Worm (Caenorhabditis elegans) whole organism, L2 larva: ENCODE measurements around the gene C09E9.1.

Experiments used
- ZK546.5 ChIP-seq: sonication (generic microtip); optimal IDR thresholded peaks from 2 replicates; lab custom pipeline; 2017; ENCODE audit warnings: missing biosample characterization, missing genetic modification characterization
- alr-1 ChIP-seq: fragments of 150-350 bp; optimal IDR thresholded peaks from 2 replicates; lab custom pipeline; 2014; ENCODE audit warnings: missing biosample characterization, missing genetic modification characterization
- aly-2 ChIP-seq: fragments of 150-350 bp; optimal IDR thresholded peaks from 2 replicates; lab custom pipeline; 2014; ENCODE audit warnings: missing biosample characterization, missing genetic modification characterization
- blmp-1 ChIP-seq: sonication (generic microtip); optimal IDR thresholded peaks from 2 replicates; lab custom pipeline; 2017; ENCODE audit warnings: missing genetic modification characterization, mild to moderate bottlenecking, missing compliant biosample characterization, antibody characterized with exemption, moderate library complexity; ENCODE audit not compliant: insufficient read depth
- ceh-82 ChIP-seq: fragments of 150-350 bp; optimal IDR thresholded peaks from 2 replicates; lab custom pipeline; 2014; ENCODE audit warnings: missing biosample characterization, missing genetic modification characterization
- elt-1 ChIP-seq: fragments of 150-350 bp; optimal IDR thresholded peaks from 2 replicates; lab custom pipeline; 2014; ENCODE audit warnings: missing biosample characterization, missing genetic modification characterization
- mdl-1 ChIP-seq, 2 experiments: fragments of 150-350 bp in 1 of 2; sonication (generic microtip) in 1 of 2; optimal IDR thresholded peaks; 2 replicates each; lab custom pipeline; 2017; ENCODE audit warnings: missing biosample characterization in 2 of 2, missing genetic modification characterization in 2 of 2
- skn-1 ChIP-seq: sonication (generic microtip); optimal IDR thresholded peaks from 2 replicates; lab custom pipeline; 2017; ENCODE audit warnings: missing biosample characterization, missing genetic modification characterization
- snpc-4 ChIP-seq: fragments of 150-350 bp; optimal IDR thresholded peaks from 2 replicates; lab custom pipeline; 2014; ENCODE audit warnings: missing biosample characterization, missing genetic modification characterization
- unc-62 ChIP-seq: fragments of 150-350 bp; optimal IDR thresholded peaks from 2 replicates; lab custom pipeline; 2014; ENCODE audit warnings: missing biosample characterization, missing genetic modification reagents, missing genetic modification characterization
- zag-1 ChIP-seq: fragments of 150-350 bp; optimal IDR thresholded peaks from 2 replicates; lab custom pipeline; 2014; ENCODE audit warnings: missing biosample characterization, missing genetic modification characterization

DNA sequence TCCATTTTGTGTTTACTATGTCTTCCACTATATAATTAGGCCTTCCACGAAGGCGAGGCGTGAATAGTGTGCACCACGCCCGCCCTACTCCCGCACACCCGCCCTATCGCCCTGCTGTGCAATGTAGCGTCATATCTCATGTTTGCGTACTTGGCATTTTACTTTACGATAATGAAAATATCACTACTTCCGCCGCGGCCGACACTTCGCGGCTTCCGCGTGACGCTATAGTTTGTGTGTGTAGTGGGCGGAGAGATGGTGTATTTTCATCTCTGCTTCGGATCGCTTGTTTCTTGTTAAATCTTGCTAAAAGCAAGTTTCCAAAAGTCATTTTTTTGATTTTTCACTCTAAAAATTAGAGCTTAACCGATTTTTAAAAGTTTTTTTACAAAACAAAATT is 14.2 kb upstream of the C09E9.1 start:
- TF ChIP-seq skn-1 (tag; lab: Kevin White, UChicago), result no peak
- no peak for TF ChIP-seq ceh-82 (tag; lab: Kevin White, UChicago)
- no peak for TF ChIP-seq aly-2 (tag; lab: Kevin White, UChicago)
- TF ChIP-seq alr-1 (tag; lab: Kevin White, UChicago), result no peak
- peak; percentile 42 for TF ChIP-seq snpc-4 (tag; lab: Kevin White, UChicago)
- TF ChIP-seq ZK546.5 (tag; lab: Kevin White, UChicago), result no peak
- no peak for TF ChIP-seq zag-1 (tag; lab: Kevin White, UChicago)
- no peak for TF ChIP-seq blmp-1 (tag; lab: Kevin White, UChicago)
- TF ChIP-seq unc-62, result no peak
- TF ChIP-seq mdl-1 (tag; optimal IDR thresholded peaks at IDR 0.05; lab: Kevin White, UChicago), result no peak
- TF ChIP-seq elt-1 (tag; lab: Kevin White, UChicago), result no peak
